Worm (Caenorhabditis elegans) whole organism, late embryonic: ENCODE results near the gene F48G7.5.

Experiments
- F13H6.1 ChIP-seq: sonication (generic microtip); optimal IDR thresholded peaks from 2 replicates; lab custom pipeline; 2016; ENCODE audit warnings: missing genetic modification characterization, missing compliant biosample characterization
- ceh-45 ChIP-seq: fragments of 200-800 bp; sonication (Bioruptor generic); IDR thresholded peaks from 2 replicates; pipeline ENCODE4 v1.3.6; 2022; ENCODE audit warnings: missing genetic modification reagents, missing genetic modification characterization, missing compliant biosample characterization
- fkh-10 ChIP-seq: fragments of 150-350 bp; optimal IDR thresholded peaks from 2 replicates; lab custom pipeline; 2014; ENCODE audit warnings: missing biosample characterization, missing genetic modification reagents, missing genetic modification characterization
- hlh-8 ChIP-seq: sonication (generic microtip); optimal IDR thresholded peaks from 2 replicates; lab custom pipeline; 2016; ENCODE audit warnings: missing genotype, missing genetic modification characterization, missing compliant biosample characterization
- pat-9 ChIP-seq: fragments of 200-800 bp; sonication (Bioruptor generic); optimal IDR thresholded peaks from 2 replicates; lab custom pipeline; 2018; ENCODE audit warnings: mild to moderate bottlenecking, missing genetic modification characterization, moderate library complexity, missing compliant biosample characterization
- pqm-1 ChIP-seq: sonication (generic microtip); optimal IDR thresholded peaks from 2 replicates; lab custom pipeline; 2016; ENCODE audit warnings: missing genetic modification characterization, missing compliant biosample characterization
- pros-1 ChIP-seq: fragments of 150-350 bp; optimal IDR thresholded peaks from 2 replicates; lab custom pipeline; 2014; ENCODE audit warnings: missing biosample characterization, missing genetic modification reagents, missing genetic modification characterization
- sox-2 ChIP-seq: fragments of 200-800 bp; sonication (Bioruptor generic); IDR thresholded peaks from 2 replicates; pipeline ENCODE4 v1.3.6; 2022; ENCODE audit warnings: missing genetic modification reagents, missing genetic modification characterization, missing compliant biosample characterization
- sox-4 ChIP-seq: sonication (generic microtip); optimal IDR thresholded peaks from 2 replicates; lab custom pipeline; 2017; ENCODE audit warnings: mild to moderate bottlenecking, missing genetic modification characterization, inconsistent platforms, missing compliant biosample characterization
- unc-55 ChIP-seq: sonication (generic microtip); optimal IDR thresholded peaks from 2 replicates; lab custom pipeline; 2017; ENCODE audit warnings: missing biosample characterization, missing genetic modification reagents, missing genetic modification characterization

- TF ChIP-seq hlh-8 (no peak), pqm-1 (no peak), sox-2 (GFP tag; lab: Robert Waterston, UW) (no peak), ceh-45 (GFP tag; lab: Robert Waterston, UW) (no peak), pat-9 (tag; lab: Kevin White, UChicago) (no peak), sox-4 (no peak), F13H6.1 (tag; lab: Kevin White, UChicago) (no peak), unc-55 (GFP tag; lab: Kevin White, UChicago) (no peak), fkh-10 (GFP tag; lab: Kevin White, UChicago) (no peak), pros-1 (tag; lab: Kevin White, UChicago) (no peak)
Observed at ce11 chrV:597823-598222, 24.9 kb downstream of the F48G7.5 start.
